Worm (Caenorhabditis elegans) whole organism, late embryonic: Measurements from ENCODE around the gene pak-1.

Source experiments
- C08G9.2 ChIP-seq: sonication (generic microtip); optimal IDR thresholded peaks from 2 replicates; lab custom pipeline; 2016; ENCODE audit warnings: mild to moderate bottlenecking, missing genetic modification characterization, moderate library complexity, missing compliant biosample characterization
- K09A11.1 ChIP-seq: sonication (generic microtip); optimal IDR thresholded peaks from 2 replicates; lab custom pipeline; 2017; ENCODE audit warnings: antibody characterized with exemption, mild to moderate bottlenecking, missing genetic modification characterization, missing compliant biosample characterization; ENCODE audit not compliant: insufficient read depth
- T23F11.4 ChIP-seq: fragments of 200-800 bp; sonication (Bioruptor generic); optimal IDR thresholded peaks from 2 replicates; lab custom pipeline; 2018; ENCODE audit warnings: mild to moderate bottlenecking, missing genetic modification characterization, missing compliant biosample characterization
- ahr-1 ChIP-seq: sonication (generic microtip); optimal IDR thresholded peaks from 2 replicates; lab custom pipeline; 2016; ENCODE audit warnings: missing genetic modification characterization, missing compliant biosample characterization
- ama-1 ChIP-seq: fragments of 150-350 bp; optimal IDR thresholded peaks from 2 replicates; lab custom pipeline; 2014
- ceh-18 ChIP-seq: sonication (generic microtip); optimal IDR thresholded peaks from 2 replicates; lab custom pipeline; 2016; ENCODE audit warnings: missing genetic modification characterization, missing compliant biosample characterization
- ceh-19 ChIP-seq: fragments of 200-800 bp; sonication (Bioruptor generic); optimal IDR thresholded peaks from 2 replicates; lab custom pipeline; 2018; ENCODE audit warnings: mild to moderate bottlenecking, missing genetic modification characterization, missing compliant biosample characterization
- ceh-2 ChIP-seq: sonication (generic microtip); optimal IDR thresholded peaks from 2 replicates; lab custom pipeline; 2016; ENCODE audit warnings: missing genotype, missing genetic modification characterization, missing compliant biosample characterization
- ceh-24 ChIP-seq: sonication (generic microtip); optimal IDR thresholded peaks from 2 replicates; lab custom pipeline; 2016; ENCODE audit warnings: mild to moderate bottlenecking, missing genetic modification characterization, missing compliant biosample characterization
- ceh-30 ChIP-seq: fragments of 150-350 bp; optimal IDR thresholded peaks from 2 replicates; lab custom pipeline; 2014; ENCODE audit warnings: missing biosample characterization, missing genetic modification characterization
- ceh-31 ChIP-seq: sonication (generic microtip); optimal IDR thresholded peaks from 2 replicates; lab custom pipeline; 2016; ENCODE audit warnings: missing genetic modification characterization, missing compliant biosample characterization
- ceh-34 ChIP-seq: sonication (generic microtip); optimal IDR thresholded peaks from 2 replicates; lab custom pipeline; 2016; ENCODE audit warnings: mild to moderate bottlenecking, missing genetic modification characterization, missing compliant biosample characterization
- ceh-9 ChIP-seq: sonication (generic microtip); optimal IDR thresholded peaks from 2 replicates; lab custom pipeline; 2016; ENCODE audit warnings: mild to moderate bottlenecking, missing genetic modification characterization, inconsistent platforms, missing compliant biosample characterization
- dmd-4 ChIP-seq: sonication (generic microtip); optimal IDR thresholded peaks from 2 replicates; lab custom pipeline; 2016; ENCODE audit warnings: borderline replicate concordance, missing genetic modification characterization, missing compliant biosample characterization
- dve-1 ChIP-seq: sonication (generic microtip); optimal IDR thresholded peaks from 2 replicates; lab custom pipeline; 2017; ENCODE audit warnings: antibody characterized with exemption, mild to moderate bottlenecking, missing genetic modification characterization, missing compliant biosample characterization
- elt-4 ChIP-seq: sonication (generic microtip); optimal IDR thresholded peaks from 2 replicates; lab custom pipeline; 2016; ENCODE audit warnings: missing genetic modification characterization, missing compliant biosample characterization
- hlh-13 ChIP-seq: fragments of 200-800 bp; sonication (Bioruptor generic); optimal IDR thresholded peaks from 2 replicates; lab custom pipeline; 2018; ENCODE audit warnings: mild to moderate bottlenecking, missing genetic modification characterization, missing compliant biosample characterization
- hlh-15 ChIP-seq: sonication (generic microtip); optimal IDR thresholded peaks from 2 replicates; lab custom pipeline; 2016; ENCODE audit warnings: missing genetic modification characterization, missing compliant biosample characterization
- nhr-11 ChIP-seq: fragments of 150-350 bp; optimal IDR thresholded peaks from 2 replicates; lab custom pipeline; 2014; ENCODE audit warnings: missing biosample characterization, missing genetic modification characterization
- nhr-232 ChIP-seq: sonication (generic microtip); optimal IDR thresholded peaks from 2 replicates; lab custom pipeline; 2016; ENCODE audit warnings: missing genetic modification characterization, missing compliant biosample characterization
- npax-4 ChIP-seq: sonication (generic microtip); optimal IDR thresholded peaks from 2 replicates; lab custom pipeline; 2016; ENCODE audit warnings: missing genetic modification characterization, missing compliant biosample characterization
- odd-2 ChIP-seq: sonication (generic microtip); optimal IDR thresholded peaks from 2 replicates; lab custom pipeline; 2017; ENCODE audit warnings: antibody characterized with exemption, mild to moderate bottlenecking, missing genetic modification characterization, missing compliant biosample characterization
- pat-9 ChIP-seq: fragments of 200-800 bp; sonication (Bioruptor generic); optimal IDR thresholded peaks from 2 replicates; lab custom pipeline; 2018; ENCODE audit warnings: mild to moderate bottlenecking, missing genetic modification characterization, moderate library complexity, missing compliant biosample characterization
- pqm-1 ChIP-seq: sonication (generic microtip); optimal IDR thresholded peaks from 2 replicates; lab custom pipeline; 2016; ENCODE audit warnings: missing genetic modification characterization, missing compliant biosample characterization
- ref-2 ChIP-seq: sonication (generic microtip); optimal IDR thresholded peaks from 2 replicates; lab custom pipeline; 2016; ENCODE audit warnings: missing genetic modification characterization, missing compliant biosample characterization
- rnt-1 ChIP-seq: sonication (generic microtip); optimal IDR thresholded peaks from 2 replicates; lab custom pipeline; 2016; ENCODE audit warnings: missing genetic modification characterization, missing compliant biosample characterization
- sox-4 ChIP-seq: sonication (generic microtip); optimal IDR thresholded peaks from 2 replicates; lab custom pipeline; 2017; ENCODE audit warnings: mild to moderate bottlenecking, missing genetic modification characterization, inconsistent platforms, missing compliant biosample characterization
- unc-42 ChIP-seq: sonication (generic microtip); optimal IDR thresholded peaks from 2 replicates; lab custom pipeline; 2016; ENCODE audit warnings: missing genotype, missing genetic modification characterization, missing compliant biosample characterization
- unc-55 ChIP-seq: sonication (generic microtip); optimal IDR thresholded peaks from 2 replicates; lab custom pipeline; 2017; ENCODE audit warnings: missing biosample characterization, missing genetic modification reagents, missing genetic modification characterization
- unc-86 ChIP-seq: sonication (generic microtip); optimal IDR thresholded peaks from 2 replicates; lab custom pipeline; 2016; ENCODE audit warnings: missing genetic modification characterization, missing compliant biosample characterization
- ztf-16 ChIP-seq: sonication (generic microtip); optimal IDR thresholded peaks from 2 replicates; lab custom pipeline; 2017; ENCODE audit warnings: missing genetic modification characterization, missing compliant biosample characterization

The pak-1 gene

ce11 chrX:6066618-6067017 lies 18.2 kb upstream of the pak-1 start:
- peak; percentile 35 for TF ChIP-seq ref-2
- TF ChIP-seq pqm-1: no peak

ce11 chrX:6065936-6066452 lies 17.6 kb upstream of the pak-1 start, which contains the start of gene ptr-4:
ptr-4 (minus strand) TSS chrX:6065986.
- TF ChIP-seq ceh-9 (tag; lab: Kevin White, UChicago): no peak
- TF ChIP-seq unc-42 (tag; lab: Kevin White, UChicago): no peak
- no peak for TF ChIP-seq elt-4 (tag; lab: Kevin White, UChicago)
- no peak for TF ChIP-seq nhr-11 (tag; lab: Kevin White, UChicago)
- no peak for TF ChIP-seq ztf-16 (tag; lab: Kevin White, UChicago)
- no peak for TF ChIP-seq ceh-18
- no peak for TF ChIP-seq ceh-2 (tag; lab: Kevin White, UChicago)
- no peak for TF ChIP-seq ama-1 (lab: Kevin White, UChicago)
- TF ChIP-seq odd-2 (tag; lab: Kevin White, UChicago): no peak
- TF ChIP-seq sox-4 (tag; lab: Kevin White, UChicago): no peak
- no peak for TF ChIP-seq unc-55
- no peak for TF ChIP-seq C08G9.2
- no peak for TF ChIP-seq npax-4 (tag; lab: Kevin White, UChicago)

- TF ChIP-seq ceh-30 (tag; lab: Kevin White, UChicago) (no peak), hlh-15 (tag; lab: Kevin White, UChicago) (no peak), dmd-4 (tag; lab: Kevin White, UChicago) (no peak), nhr-232 (tag; lab: Kevin White, UChicago) (no peak), ahr-1 (tag; lab: Kevin White, UChicago) (no peak), pat-9 (tag; lab: Kevin White, UChicago) (no peak), T23F11.4 (no peak), unc-86 (no peak), ceh-31 (tag; lab: Kevin White, UChicago) (no peak), ceh-34 (tag; lab: Kevin White, UChicago) (no peak)
Measured at ce11 chrX:6064385-6064784, 16.0 kb upstream of the pak-1 start.

ce11 chrX:6059163-6059782 lies 10.9 kb upstream of the pak-1 start:
- TF ChIP-seq ceh-24 (tag; lab: Kevin White, UChicago) (no peak), hlh-13 (GFP tag; lab: Kevin White, UChicago) (no peak), ceh-30 (tag; lab: Kevin White, UChicago) (no peak), ceh-19 (GFP tag; lab: Kevin White, UChicago) (no peak)

ce11 chrX:6057580-6058305 lies 9.3 kb upstream of the pak-1 start, which contains the start of gene gln-1:
gln-1 (plus strand) TSS chrX:6058255.
- TF ChIP-seq rnt-1 (tag; lab: Kevin White, UChicago): peak; percentile 64
- peak; percentile 5 for TF ChIP-seq ref-2
- no peak for TF ChIP-seq dve-1 (tag; lab: Kevin White, UChicago)

- TF ChIP-seq pat-9 (tag; lab: Kevin White, UChicago): no peak
- TF ChIP-seq K09A11.1 (tag; lab: Kevin White, UChicago): no peak
Measured at ce11 chrX:6052744-6053143, 4.3 kb upstream of the pak-1 start, which contains the start of gene C45B2.6. C45B2.6 (plus strand) TSS chrX:6052879.
